Fruit fly (Drosophila melanogaster) whole organism, prepupa: Measurements from ENCODE around the gene CG43072.

Source experiments
- Blimp-1 ChIP-seq: fragments of 200-800 bp; sonication (Bioruptor generic); optimal IDR thresholded peaks from 3 replicates; lab custom pipeline; 2017; ENCODE audit warnings: missing biosample characterization, missing genetic modification characterization, mild to moderate bottlenecking, moderate library complexity, missing genetic modification reagents
- CG10631 ChIP-seq: fragments of 200-800 bp; sonication (Bioruptor generic); optimal IDR thresholded peaks from 2 replicates; lab custom pipeline; 2016; ENCODE audit warnings: missing biosample characterization, missing genetic modification characterization
- CG10669 ChIP-seq: fragments of 200-800 bp; sonication (Bioruptor generic); optimal IDR thresholded peaks from 3 replicates; lab custom pipeline; 2018; ENCODE audit warnings: missing biosample characterization, mild to moderate bottlenecking, missing genetic modification characterization, moderate library complexity
- CG11294 ChIP-seq: fragments of 200-800 bp; sonication (Bioruptor generic); IDR thresholded peaks from 2 replicates; pipeline ENCODE4 v1.3.6; 2022; ENCODE audit warnings: missing biosample characterization, missing genetic modification characterization
- CG11762 ChIP-seq: fragments of 200-800 bp; sonication (Bioruptor generic); optimal IDR thresholded peaks from 3 replicates; lab custom pipeline; 2016; ENCODE audit warnings: missing biosample characterization, missing genetic modification characterization; ENCODE audit not compliant: insufficient read depth
- CG11902 ChIP-seq: fragments of 200-800 bp; sonication (Bioruptor generic); optimal IDR thresholded peaks from 3 replicates; lab custom pipeline; 2016; ENCODE audit warnings: missing biosample characterization, missing genetic modification characterization
- CG15336 ChIP-seq: fragments of 200-800 bp; sonication (Bioruptor generic); IDR thresholded peaks from 2 replicates; pipeline ENCODE4 v1.3.6; 2022; ENCODE audit warnings: missing biosample characterization, missing genetic modification characterization
- CG1621 ChIP-seq: fragments of 200-800 bp; sonication (Bioruptor generic); optimal IDR thresholded peaks from 3 replicates; lab custom pipeline; 2018; ENCODE audit warnings: missing biosample characterization, mild to moderate bottlenecking, missing genetic modification characterization
- CG31627 ChIP-seq: fragments of 200-800 bp; sonication (Bioruptor generic); optimal IDR thresholded peaks from 3 replicates; lab custom pipeline; 2016; ENCODE audit warnings: missing biosample characterization, missing genetic modification characterization
- CG32006 ChIP-seq: fragments of 200-800 bp; sonication (Bioruptor generic); optimal IDR thresholded peaks from 3 replicates; lab custom pipeline; 2017; ENCODE audit warnings: missing biosample characterization, mild to moderate bottlenecking, missing genetic modification characterization
- CG34406 ChIP-seq: fragments of 200-800 bp; sonication (Bioruptor generic); optimal IDR thresholded peaks from 3 replicates; lab custom pipeline; 2016; ENCODE audit warnings: missing biosample characterization, missing genetic modification characterization
- CG3919 ChIP-seq: fragments of 200-800 bp; sonication (Bioruptor generic); optimal IDR thresholded peaks from 3 replicates; lab custom pipeline; 2016; ENCODE audit warnings: missing biosample characterization, missing genetic modification characterization
- CG6163 ChIP-seq: fragments of 200-800 bp; sonication (Bioruptor generic); IDR thresholded peaks from 3 replicates; pipeline ENCODE4 v1.3.6; 2022; ENCODE audit warnings: missing biosample characterization, missing genetic modification characterization
- CG6276 ChIP-seq: fragments of 200-800 bp; sonication (Bioruptor generic); optimal IDR thresholded peaks from 2 replicates; lab custom pipeline; 2017; ENCODE audit warnings: missing biosample characterization, mild to moderate bottlenecking, missing genetic modification characterization
- CG6792 ChIP-seq: fragments of 200-800 bp; sonication (Bioruptor generic); optimal IDR thresholded peaks from 3 replicates; lab custom pipeline; 2016; ENCODE audit warnings: missing biosample characterization, missing genetic modification characterization
- CG6854 ChIP-seq: fragments of 200-800 bp; sonication (Bioruptor generic); optimal IDR thresholded peaks from 2 replicates; lab custom pipeline; 2017; ENCODE audit warnings: missing biosample characterization, mild to moderate bottlenecking, missing genetic modification characterization
- CG7368 ChIP-seq: fragments of 200-800 bp; sonication (Bioruptor generic); optimal IDR thresholded peaks from 3 replicates; lab custom pipeline; 2016; ENCODE audit warnings: missing biosample characterization, missing genetic modification characterization
- CG8119 ChIP-seq: fragments of 200-800 bp; sonication (Bioruptor generic); IDR thresholded peaks from 3 replicates; pipeline ENCODE4 v1.3.6; 2022; ENCODE audit warnings: missing biosample characterization, missing genetic modification characterization
- CG8319 ChIP-seq: fragments of 200-800 bp; sonication (Bioruptor generic); optimal IDR thresholded peaks from 3 replicates; lab custom pipeline; 2016; ENCODE audit warnings: missing biosample characterization, missing genetic modification characterization
- CG8632 ChIP-seq: fragments of 200-800 bp; sonication (Bioruptor generic); optimal IDR thresholded peaks from 3 replicates; lab custom pipeline; 2016; ENCODE audit warnings: missing biosample characterization, missing genetic modification characterization
- CG9139 ChIP-seq: fragments of 200-800 bp; sonication (Bioruptor generic); optimal IDR thresholded peaks from 3 replicates; lab custom pipeline; 2017; ENCODE audit warnings: missing biosample characterization, mild to moderate bottlenecking, missing genetic modification characterization
- Eip75B ChIP-seq: fragments of 200-800 bp; sonication (Bioruptor generic); optimal IDR thresholded peaks from 3 replicates; lab custom pipeline; 2016; ENCODE audit warnings: missing biosample characterization, missing genetic modification characterization
- Eip78C ChIP-seq: fragments of 200-800 bp; sonication (Bioruptor generic); peaks from one replicate; lab custom pipeline; 2016; ENCODE audit warnings: missing biosample characterization, missing genetic modification characterization
- Ets21C ChIP-seq: fragments of 200-800 bp; sonication (Bioruptor generic); optimal IDR thresholded peaks from 3 replicates; lab custom pipeline; 2016; ENCODE audit warnings: missing biosample characterization, missing genetic modification characterization
- Ets96B ChIP-seq: fragments of 200-800 bp; optimal IDR thresholded peaks from 2 replicates; lab custom pipeline; 2019; ENCODE audit warnings: missing biosample characterization, mild to moderate bottlenecking, missing genetic modification characterization, moderate library complexity
- Hr39 ChIP-seq: fragments of 200-800 bp; sonication (Bioruptor generic); optimal IDR thresholded peaks from 2 replicates; lab custom pipeline; 2016; ENCODE audit warnings: missing biosample characterization, missing genetic modification characterization
- Hr4 ChIP-seq: fragments of 200-800 bp; sonication (Bioruptor generic); optimal IDR thresholded peaks from 3 replicates; lab custom pipeline; 2016; ENCODE audit warnings: missing biosample characterization, missing genetic modification characterization
- Met ChIP-seq: fragments of 200-800 bp; sonication (Bioruptor generic); optimal IDR thresholded peaks from 3 replicates; lab custom pipeline; 2016; ENCODE audit warnings: missing biosample characterization, missing genetic modification characterization
- OdsH ChIP-seq: fragments of 200-800 bp; sonication (Bioruptor generic); optimal IDR thresholded peaks from 3 replicates; lab custom pipeline; 2016; ENCODE audit warnings: missing biosample characterization, missing genetic modification characterization
- Smox ChIP-seq: fragments of 200-800 bp; sonication (Bioruptor generic); optimal IDR thresholded peaks from 3 replicates; lab custom pipeline; 2016; ENCODE audit warnings: missing biosample characterization, missing genetic modification characterization
- Sox102F ChIP-seq: fragments of 200-800 bp; sonication (Bioruptor generic); optimal IDR thresholded peaks from 2 replicates; lab custom pipeline; 2016; ENCODE audit warnings: missing biosample characterization, mild to moderate bottlenecking, missing genetic modification characterization
- Sox14 ChIP-seq: fragments of 200-800 bp; sonication (Bioruptor generic); optimal IDR thresholded peaks from 3 replicates; lab custom pipeline; 2016; ENCODE audit warnings: missing biosample characterization, missing genetic modification characterization
- Sox15 ChIP-seq: fragments of 200-800 bp; sonication (Bioruptor generic); optimal IDR thresholded peaks from 3 replicates; lab custom pipeline; 2016; ENCODE audit warnings: missing biosample characterization, missing genetic modification characterization
- acj6 ChIP-seq: fragments of 200-800 bp; sonication (Bioruptor generic); optimal IDR thresholded peaks from 3 replicates; lab custom pipeline; 2016; ENCODE audit warnings: missing biosample characterization, missing genetic modification characterization
- cyc ChIP-seq: fragments of 200-800 bp; sonication (Bioruptor generic); optimal IDR thresholded peaks from 3 replicates; lab custom pipeline; 2016; ENCODE audit warnings: missing biosample characterization, missing genetic modification characterization
- dac ChIP-seq: fragments of 200-800 bp; sonication (Bioruptor generic); optimal IDR thresholded peaks from 2 replicates; lab custom pipeline; 2017; ENCODE audit warnings: missing biosample characterization, mild to moderate bottlenecking, missing genetic modification characterization
- eg ChIP-seq: fragments of 200-800 bp; sonication (Bioruptor generic); IDR thresholded peaks from 3 replicates; pipeline ENCODE4 v1.3.6; 2022; ENCODE audit warnings: missing biosample characterization, missing genetic modification characterization
- esn ChIP-seq: fragments of 200-800 bp; sonication (Bioruptor generic); optimal IDR thresholded peaks from 2 replicates; lab custom pipeline; 2016; ENCODE audit warnings: missing biosample characterization, mild to moderate bottlenecking, missing genetic modification characterization, moderate library complexity
- fd85E ChIP-seq: fragments of 200-800 bp; sonication (Bioruptor generic); optimal IDR thresholded peaks from 3 replicates; lab custom pipeline; 2016; ENCODE audit warnings: missing biosample characterization, missing genetic modification characterization
- fkh ChIP-seq: fragments of 200-800 bp; sonication (Bioruptor generic); optimal IDR thresholded peaks from 3 replicates; lab custom pipeline; 2017; ENCODE audit warnings: missing biosample characterization, mild to moderate bottlenecking, missing genetic modification characterization, moderate library complexity
- lz ChIP-seq: fragments of 200-800 bp; sonication (Bioruptor generic); optimal IDR thresholded peaks from 3 replicates; lab custom pipeline; 2016; ENCODE audit warnings: missing biosample characterization, missing genetic modification characterization
- net ChIP-seq: fragments of 200-800 bp; sonication (Bioruptor generic); optimal IDR thresholded peaks from 3 replicates; lab custom pipeline; 2016; ENCODE audit warnings: missing biosample characterization, missing genetic modification characterization
- salr ChIP-seq, 2 experiments: fragments of 200-800 bp; sonication (Bioruptor generic); optimal IDR thresholded peaks; 3 replicates each; lab custom pipeline; 2016 to 2018; ENCODE audit warnings: missing biosample characterization in 2 of 2, missing genetic modification characterization in 2 of 2, mild to moderate bottlenecking in 1 of 2
- spab ChIP-seq: fragments of 200-800 bp; sonication (Bioruptor generic); optimal IDR thresholded peaks from 2 replicates; lab custom pipeline; 2017; ENCODE audit warnings: missing biosample characterization, mild to moderate bottlenecking, missing genetic modification characterization, missing genetic modification reagents
- svp ChIP-seq: fragments of 200-800 bp; sonication (Bioruptor generic); peaks from one replicate; lab custom pipeline; 2016; ENCODE audit warnings: missing biosample characterization, missing genetic modification characterization
- topi ChIP-seq: fragments of 200-800 bp; sonication (Bioruptor generic); optimal IDR thresholded peaks from 3 replicates; lab custom pipeline; 2016; ENCODE audit warnings: missing biosample characterization, missing genetic modification characterization
- vri ChIP-seq: fragments of 200-800 bp; sonication (Bioruptor generic); optimal IDR thresholded peaks from 3 replicates; lab custom pipeline; 2016; ENCODE audit warnings: missing biosample characterization, mild to moderate bottlenecking, missing genetic modification characterization

The CG43072 gene

DNA sequence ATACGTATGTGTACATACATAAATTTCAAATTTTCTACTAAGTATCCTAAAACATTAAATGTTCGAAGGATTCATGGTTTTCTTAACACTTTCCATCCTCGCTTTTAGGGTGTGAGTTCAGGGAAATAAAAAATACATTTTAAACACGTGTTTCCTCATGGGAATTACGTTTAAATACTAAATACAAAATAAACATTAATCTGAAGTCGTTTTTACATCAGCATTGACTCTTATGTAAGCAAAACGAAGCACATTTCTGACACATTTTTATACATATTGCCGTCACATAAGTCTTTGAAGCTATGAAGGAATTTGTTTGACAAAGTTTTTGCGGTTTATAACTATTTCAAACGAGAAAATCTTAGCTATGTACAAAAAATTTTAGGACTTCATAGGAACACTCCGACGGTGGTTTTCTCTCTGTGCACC lies 33.4 kb downstream of the CG43072 start (continued):
- TF ChIP-seq lz (peak; percentile 78), CG11762 (GFP tag; lab: Kevin White, UChicago) (no peak), CG9139 (GFP tag; lab: Kevin White, UChicago) (no peak), Blimp-1 (GFP tag; lab: Kevin White, UChicago) (peak; percentile 30), CG10631 (GFP tag; lab: Kevin White, UChicago) (peak; percentile 58), fkh (GFP tag; lab: Kevin White, UChicago) (no peak), salr (GFP tag; optimal IDR thresholded peaks at IDR 0.05; lab: Kevin White, UChicago) (peak in 1 of 2 experiments; percentile 78)

- no peak for TF ChIP-seq CG8319 (GFP tag; lab: Kevin White, UChicago)
- TF ChIP-seq eg (GFP tag; lab: Robert Waterston, UW): peak; percentile 43; the same call in 2 of the 3 replicates
- no peak for TF ChIP-seq Smox (GFP tag; lab: Kevin White, UChicago)
- no peak for TF ChIP-seq CG11294 (GFP tag; lab: Robert Waterston, UW)
- TF ChIP-seq fd85E (GFP tag; lab: Kevin White, UChicago): no peak
- TF ChIP-seq Eip75B (GFP tag; lab: Kevin White, UChicago): no peak
- peak; percentile 45; the same call in 1 of the 3 replicates for TF ChIP-seq CG6163 (GFP tag; lab: Robert Waterston, UW)
- TF ChIP-seq Eip78C (GFP tag; lab: Kevin White, UChicago): peak; percentile 48
- TF ChIP-seq CG6854 (GFP tag; lab: Kevin White, UChicago): peak; percentile 18
- no peak for TF ChIP-seq Sox15
- no peak for TF ChIP-seq CG6792 (GFP tag; lab: Kevin White, UChicago)
These were observed 34.3 kb downstream of the CG43072 start for dm6 chr3L:21099908-21100307.

dm6 chr3L:21100429-21100828 lies 34.8 kb downstream of the CG43072 start:
- peak; percentile 26 for TF ChIP-seq cyc
- peak; percentile 38 for TF ChIP-seq Smox (GFP tag; lab: Kevin White, UChicago)
- no peak for TF ChIP-seq CG34406 (GFP tag; lab: Kevin White, UChicago)
- peak; percentile 41; the same call in 1 of the 3 replicates for TF ChIP-seq CG8119 (GFP tag; lab: Robert Waterston, UW)
- TF ChIP-seq esn (GFP tag; lab: Kevin White, UChicago): peak; percentile 50
- no peak for TF ChIP-seq CG3919 (GFP tag; lab: Kevin White, UChicago)
- 0 out of 3 replicates have a peak, but pooled peaks have one; percentile 20 for TF ChIP-seq eg (GFP tag; lab: Robert Waterston, UW)
- peak; percentile 46 for TF ChIP-seq topi (GFP tag; lab: Kevin White, UChicago)
- TF ChIP-seq Ets21C (GFP tag; lab: Kevin White, UChicago): peak; percentile 40
- TF ChIP-seq Sox14 (GFP tag; lab: Kevin White, UChicago): peak; percentile 19
- TF ChIP-seq dac (GFP tag; lab: Kevin White, UChicago): no peak
- peak; percentile 25 for TF ChIP-seq OdsH (GFP tag; lab: Kevin White, UChicago)
- 0 out of 2 replicates have a peak, but pooled peaks have one; percentile 17 for TF ChIP-seq CG15336 (GFP tag; lab: Robert Waterston, UW)
- TF ChIP-seq spab (GFP tag; lab: Kevin White, UChicago): no peak
- TF ChIP-seq acj6 (GFP tag; lab: Kevin White, UChicago): peak; percentile 30
- no peak for TF ChIP-seq Eip75B (GFP tag; lab: Kevin White, UChicago)
- TF ChIP-seq Hr4: peak; percentile 21
- peak; percentile 25 for TF ChIP-seq CG32006 (GFP tag; lab: Kevin White, UChicago)
- TF ChIP-seq Eip78C (GFP tag; lab: Kevin White, UChicago): peak; percentile 54
- TF ChIP-seq CG7368 (GFP tag; lab: Kevin White, UChicago): no peak
- TF ChIP-seq CG31627 (GFP tag; lab: Kevin White, UChicago): peak; percentile 42
- TF ChIP-seq CG8632 (GFP tag; lab: Kevin White, UChicago): no peak
- peak; percentile 59 for TF ChIP-seq Met
- no peak for TF ChIP-seq Ets96B (tag; lab: Kevin White, UChicago)
- TF ChIP-seq CG6854 (GFP tag; lab: Kevin White, UChicago): no peak
- peak; percentile 23 for TF ChIP-seq lz
- TF ChIP-seq net (GFP tag; lab: Kevin White, UChicago): peak; percentile 4
- no peak for TF ChIP-seq CG10631 (GFP tag; lab: Kevin White, UChicago)
- TF ChIP-seq CG10669 (GFP tag; lab: Kevin White, UChicago): no peak
- peak; percentile 42 for TF ChIP-seq Hr39
- peak; percentile 26 for TF ChIP-seq CG6276 (GFP tag; lab: Kevin White, UChicago)
- TF ChIP-seq svp (GFP tag; lab: Kevin White, UChicago): peak; percentile 80
- TF ChIP-seq CG1621 (tag; lab: Kevin White, UChicago): no peak
- no peak for TF ChIP-seq vri (GFP tag; lab: Kevin White, UChicago)
- TF ChIP-seq CG11902 (GFP tag; lab: Kevin White, UChicago): no peak
- TF ChIP-seq CG11294 (GFP tag; lab: Robert Waterston, UW): no peak
- TF ChIP-seq fd85E (GFP tag; lab: Kevin White, UChicago): no peak
- TF ChIP-seq Sox102F: peak; percentile 51
